Fruit fly (Drosophila melanogaster): ENCODE measurements around the gene CG45012.

- TF ChIP-seq CG6163 (GFP tag; IDR thresholded peaks at IDR 0.05) (no peak), CG6276 (GFP tag; optimal IDR thresholded peaks at IDR 0.05) (no peak), Gug (GFP tag; IDR thresholded peaks at IDR 0.05) (no peak), CG6854 (GFP tag; optimal IDR thresholded peaks at IDR 0.05) (no peak), salr (GFP tag; optimal IDR thresholded peaks at IDR 0.05) (no peak), Sox15 (GFP tag; optimal IDR thresholded peaks at IDR 0.05) (no peak), CG8119 (GFP tag; IDR thresholded peaks at IDR 0.05) (no peak), CG10631 (GFP tag; optimal IDR thresholded peaks at IDR 0.05) (no peak), CG8632 (GFP tag; optimal IDR thresholded peaks at IDR 0.05) (no peak)
These were observed 5.2 kb downstream of the CG45012 start, which contains the start of gene Sfp33A3 for dm6 chr2L:11839612-11840011.
